Worm (Caenorhabditis elegans) whole organism, L3 larva: ENCODE measurements around the gene K02E2.11.

Experiments
- ama-1 ChIP-seq: fragments of 150-350 bp; optimal IDR thresholded peaks from 2 replicates; lab custom pipeline; 2018
- egl-27 ChIP-seq: sonication (generic microtip); optimal IDR thresholded peaks from 4 replicates; lab custom pipeline; 2017; ENCODE audit warnings: missing biosample characterization, missing genetic modification reagents, missing genetic modification characterization
- elt-2 ChIP-seq: sonication (generic microtip); optimal IDR thresholded peaks from 2 replicates; lab custom pipeline; 2016; ENCODE audit warnings: missing genetic modification reagents, mild to moderate bottlenecking, missing genetic modification characterization, missing compliant biosample characterization
- fos-1 ChIP-seq: fragments of 150-350 bp; optimal IDR thresholded peaks from 2 replicates; lab custom pipeline; 2014; ENCODE audit warnings: missing biosample characterization, missing genetic modification characterization
- lin-39 ChIP-seq: fragments of 150-350 bp; optimal IDR thresholded peaks from 2 replicates; lab custom pipeline; 2018; ENCODE audit warnings: missing biosample characterization, missing genetic modification reagents, missing genetic modification characterization
- mml-1 ChIP-seq: fragments of 150-350 bp; sonication (generic microtip); optimal IDR thresholded peaks from 3 replicates; lab custom pipeline; 2014; ENCODE audit warnings: missing biosample characterization, missing genetic modification characterization
- nhr-11 ChIP-seq: fragments of 150-350 bp; optimal IDR thresholded peaks from 2 replicates; lab custom pipeline; 2014; ENCODE audit warnings: missing biosample characterization, missing genetic modification characterization
- nhr-28 ChIP-seq: fragments of 150-350 bp; optimal IDR thresholded peaks from 2 replicates; lab custom pipeline; 2014; ENCODE audit warnings: missing biosample characterization, missing genetic modification characterization
- nhr-76 ChIP-seq: fragments of 150-350 bp; sonication (generic microtip); optimal IDR thresholded peaks from 5 replicates; lab custom pipeline; 2014; ENCODE audit warnings: missing biosample characterization, missing genetic modification characterization
- pqm-1 ChIP-seq: fragments of 150-350 bp; optimal IDR thresholded peaks from 2 replicates; lab custom pipeline; 2017; ENCODE audit warnings: missing biosample characterization, missing genetic modification characterization, inconsistent platforms
- snpc-4 ChIP-seq: fragments of 150-350 bp; optimal IDR thresholded peaks from 2 replicates; lab custom pipeline; 2014; ENCODE audit warnings: missing biosample characterization, missing genetic modification characterization

DNA sequence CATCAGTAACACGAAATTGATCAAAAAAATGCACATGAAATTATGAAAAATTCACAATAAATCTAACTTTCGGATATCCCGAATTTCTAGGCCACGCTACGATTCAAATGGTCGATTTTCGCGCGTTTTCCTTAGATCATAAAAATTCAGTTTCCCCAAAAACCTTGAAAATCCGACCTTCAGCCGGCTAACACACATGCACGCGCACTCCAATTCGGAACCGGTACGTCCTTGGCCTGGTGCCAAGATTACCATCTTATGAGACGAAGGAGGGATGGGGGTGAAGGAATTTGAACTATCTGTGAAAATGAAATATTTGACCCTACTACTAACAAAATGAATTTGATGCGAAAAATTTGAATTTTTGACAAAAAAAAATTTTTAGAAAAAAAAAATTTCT lies 39.6 kb downstream of the K02E2.11 start:
- no peak for TF ChIP-seq elt-2 (tag; lab: Kevin White, UChicago)
- TF ChIP-seq nhr-28 (tag; lab: Kevin White, UChicago) = no peak
- no peak for TF ChIP-seq ama-1 (lab: Kevin White, UChicago)
- no peak for TF ChIP-seq pqm-1 (tag; lab: Kevin White, UChicago)
- no peak for TF ChIP-seq fos-1 (tag; lab: Kevin White, UChicago)
- no peak for TF ChIP-seq nhr-11 (tag; lab: Kevin White, UChicago)
- TF ChIP-seq lin-39 (tag; lab: Kevin White, UChicago) = no peak
- TF ChIP-seq egl-27 (tag; lab: Kevin White, UChicago) = no peak
- TF ChIP-seq snpc-4 (tag; lab: Kevin White, UChicago) = no peak
- no peak for TF ChIP-seq mml-1 (tag; lab: Kevin White, UChicago)
- TF ChIP-seq nhr-76 (tag; lab: Kevin White, UChicago) = no peak
